Worm (Caenorhabditis elegans): ENCODE results near the gene Y46G5A.39.

Y46G5A.39 gene

DNA sequence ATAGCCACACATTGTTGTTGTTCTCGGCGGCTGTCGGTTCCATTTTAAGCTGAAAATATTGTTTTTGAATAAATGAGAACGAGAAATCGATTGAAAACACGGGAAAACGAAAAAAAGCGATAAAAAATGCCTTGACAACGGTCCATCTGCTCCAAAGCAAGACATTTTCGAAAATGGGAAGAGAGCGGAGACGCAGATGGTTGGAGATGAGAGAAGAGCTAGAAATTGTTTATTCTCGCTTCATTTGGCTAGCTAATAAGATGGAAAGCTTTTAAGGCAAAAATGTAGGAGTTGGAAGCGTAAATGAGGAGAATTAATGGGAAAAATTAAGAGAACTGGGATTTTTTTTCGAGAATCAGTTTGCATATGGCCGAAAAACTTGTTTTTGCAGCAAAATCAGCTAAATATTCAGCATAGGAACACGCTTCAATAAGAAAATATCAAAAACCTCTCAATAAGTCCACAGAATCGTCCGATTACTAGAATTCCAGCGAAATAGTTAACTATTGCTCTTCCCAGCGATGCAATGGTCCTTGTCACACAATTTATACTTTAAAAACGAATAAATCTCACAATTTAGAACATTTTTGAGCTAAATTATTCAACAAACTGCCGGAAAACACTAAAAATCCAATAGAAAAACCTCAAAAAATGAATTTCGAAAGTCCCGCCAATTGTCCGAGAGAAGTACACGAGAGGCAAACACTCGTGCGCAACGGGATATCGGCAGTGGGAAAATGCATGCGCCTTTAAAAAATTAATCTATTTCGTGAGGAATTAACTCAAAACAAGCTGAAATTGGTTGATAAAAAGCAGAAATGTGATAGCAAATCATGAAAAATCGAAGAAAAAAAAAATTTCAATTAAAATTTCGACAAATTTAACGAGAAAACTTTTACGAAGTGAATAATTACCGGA is 15.1 kb downstream of the Y46G5A.39 start, which contains the start of gene pisy-1 (continued):
- TF ChIP-seq F52B5.7 (tag; optimal IDR thresholded peaks at IDR 0.05), result no peak
- TF ChIP-seq K11D2.4 (GFP tag; IDR thresholded peaks at IDR 0.05), result no peak
- no peak for TF ChIP-seq rcor-1 (GFP tag; IDR thresholded peaks at IDR 0.05)
- no peak for TF ChIP-seq ccch-3 (GFP tag; optimal IDR thresholded peaks at IDR 0.05)
- no peak for TF ChIP-seq aptf-2 (GFP tag; conservative IDR thresholded peaks at IDR 0.05)
- TF ChIP-seq nhr-80 (tag; optimal IDR thresholded peaks at IDR 0.05), result no peak
- no peak for TF ChIP-seq C17E4.6 (GFP tag; IDR thresholded peaks at IDR 0.05)
- TF ChIP-seq ceh-91 (GFP tag; IDR thresholded peaks at IDR 0.05), result no peak
- no peak for TF ChIP-seq tbp1 (GFP tag; optimal IDR thresholded peaks at IDR 0.05)
- TF ChIP-seq hlh-12 (tag; optimal IDR thresholded peaks at IDR 0.05), result no peak

- TF ChIP-seq hrde-1 (tag; optimal IDR thresholded peaks at IDR 0.05; ENCODE audit: borderline replicate concordance), result peak; percentile 73
- peak; percentile 87 for TF ChIP-seq B0336.3 (GFP tag; IDR thresholded peaks at IDR 0.05)
- TF ChIP-seq madf-3 (GFP tag; IDR thresholded peaks at IDR 0.05), result peak; percentile 83
- peak; percentile 39 for TF ChIP-seq fkh-3 (tag; optimal IDR thresholded peaks at IDR 0.05)
- no peak for TF ChIP-seq lin-40 (tag; optimal IDR thresholded peaks at IDR 0.05)
- TF ChIP-seq somi-1 (GFP tag; optimal IDR thresholded peaks at IDR 0.05), result no peak
- TF ChIP-seq attf-3 (GFP tag; conservative IDR thresholded peaks at IDR 0.05), result 0 out of 2 replicates have a peak, but pooled peaks have one; percentile 9
- 0 out of 2 replicates have a peak, but pooled peaks have one; percentile 20 for TF ChIP-seq hmg-1.2 (GFP tag; IDR thresholded peaks at IDR 0.05)
- peak; percentile 76 for TF ChIP-seq zfh-2 (GFP tag; conservative IDR thresholded peaks at IDR 0.05)
- peak; percentile 74 for TF ChIP-seq athp-1 (tag; optimal IDR thresholded peaks at IDR 0.05)
- TF ChIP-seq F39B2.1 (GFP tag; IDR thresholded peaks at IDR 0.05), result peak; percentile 23; the same call in 1 of the 2 replicates
- no peak for TF ChIP-seq ztf-3 (GFP tag; optimal IDR thresholded peaks at IDR 0.05)
- TF ChIP-seq atf-7 (tag; optimal IDR thresholded peaks at IDR 0.05), result peak; percentile 53
- TF ChIP-seq dox-1 (GFP tag; IDR thresholded peaks at IDR 0.05), result 0 out of 2 replicates have a peak, but pooled peaks have one; percentile 24
- TF ChIP-seq lin-26 (GFP tag; IDR thresholded peaks at IDR 0.05), result peak; percentile 54; the same call in 1 of the 2 replicates
- peak; percentile 45; the same call in 1 of the 2 replicates for TF ChIP-seq nfyb-1 (GFP tag; IDR thresholded peaks at IDR 0.05)
- TF ChIP-seq madf-6 (GFP tag; IDR thresholded peaks at IDR 0.05), result peak; percentile 71
- TF ChIP-seq B0261.1 (tag; optimal IDR thresholded peaks at IDR 0.05), result no peak
- no peak for TF ChIP-seq F23B12.7 (tag; optimal IDR thresholded peaks at IDR 0.05; ENCODE audit: insufficient read depth)
- peak; percentile 93 for TF ChIP-seq F52B5.7 (tag; optimal IDR thresholded peaks at IDR 0.05)
- TF ChIP-seq ceh-40 (GFP tag; IDR thresholded peaks at IDR 0.05), result no peak
- peak; percentile 36 for TF ChIP-seq T26A5.8 (tag; optimal IDR thresholded peaks at IDR 0.05)
- TF ChIP-seq lag-1 (GFP tag; IDR thresholded peaks at IDR 0.05), result no peak
- peak; percentile 73 for TF ChIP-seq Y53G8AR.9 (GFP tag; conservative IDR thresholded peaks at IDR 0.05)
- TF ChIP-seq Y56A3A.18 (GFP tag; IDR thresholded peaks at IDR 0.05), result peak; percentile 58; the same call in 1 of the 2 replicates
- TF ChIP-seq ekl-4 (GFP tag; IDR thresholded peaks at IDR 0.05), result peak; percentile 85
- 0 out of 2 replicates have a peak, but pooled peaks have one; percentile 9 for TF ChIP-seq nfya-2 (GFP tag; IDR thresholded peaks at IDR 0.05)
- TF ChIP-seq snpc-1.1 (tag; optimal IDR thresholded peaks at IDR 0.05; ENCODE audit: insufficient read depth), result no peak
- peak; percentile 0 for TF ChIP-seq lin-54 (GFP tag; optimal IDR thresholded peaks at IDR 0.05)
- TF ChIP-seq chd-7 (tag; optimal IDR thresholded peaks at IDR 0.05), result peak; percentile 72
- TF ChIP-seq ama-1 (optimal IDR thresholded peaks at IDR 0.05), result no peak
- peak in 1 of 2 experiments; percentile 35 for TF ChIP-seq ama-1 (GFP tag; optimal IDR thresholded peaks at IDR 0.05)
- TF ChIP-seq ccch-3 (GFP tag; optimal IDR thresholded peaks at IDR 0.05), result no peak
- TF ChIP-seq Y53F4B.3 (GFP tag; IDR thresholded peaks at IDR 0.05), result no peak
- no peak for TF ChIP-seq F33H1.4 (GFP tag; IDR thresholded peaks at IDR 0.05)
- peak; percentile 84 for TF ChIP-seq hsf-1 (GFP tag; IDR thresholded peaks at IDR 0.05)
- TF ChIP-seq attf-6 (GFP tag; IDR thresholded peaks at IDR 0.05), result peak; percentile 68; the same call in 1 of the 2 replicates
These were observed 17.0 kb downstream of the Y46G5A.39 start, which contains the start of gene snrp-200 for ce11 chrII:12736579-12736978. snrp-200 (minus strand) TSS chrII:12736910.

Data from whole organism, young adult.